Worm (Caenorhabditis elegans) whole organism, L3 larva: Measurements from ENCODE around the gene best-18.
A peak's percentile ranks its signal among the peaks of the same experiment; 100 is the strongest.

ENCODE experiments used
- R02D3.7 ChIP-seq: fragments of 150-350 bp; optimal IDR thresholded peaks from 2 replicates; lab custom pipeline; 2014; ENCODE audit warnings: missing biosample characterization, missing genetic modification characterization
- ZK546.5 ChIP-seq: sonication (generic microtip); optimal IDR thresholded peaks from 2 replicates; lab custom pipeline; 2017; ENCODE audit warnings: missing biosample characterization, missing genetic modification characterization
- aly-2 ChIP-seq: fragments of 150-350 bp; optimal IDR thresholded peaks from 2 replicates; lab custom pipeline; 2014; ENCODE audit warnings: missing biosample characterization, missing genetic modification characterization
- ama-1 ChIP-seq: fragments of 150-350 bp; optimal IDR thresholded peaks from 2 replicates; lab custom pipeline; 2018
- ceh-16 ChIP-seq: sonication (generic microtip); optimal IDR thresholded peaks from 2 replicates; lab custom pipeline; 2017; ENCODE audit warnings: missing biosample characterization, missing genetic modification characterization
- ceh-28 ChIP-seq: fragments of 150-350 bp; optimal IDR thresholded peaks from 2 replicates; lab custom pipeline; 2014; ENCODE audit warnings: missing biosample characterization, missing genetic modification reagents, missing genetic modification characterization
- ceh-82 ChIP-seq: fragments of 150-350 bp; optimal IDR thresholded peaks from 2 replicates; lab custom pipeline; 2014; ENCODE audit warnings: missing biosample characterization, missing genetic modification characterization
- ceh-9 ChIP-seq: sonication (generic microtip); optimal IDR thresholded peaks from 2 replicates; lab custom pipeline; 2018; ENCODE audit warnings: missing biosample characterization, missing genetic modification characterization
- daf-12 ChIP-seq: fragments of 150-350 bp; optimal IDR thresholded peaks from 2 replicates; lab custom pipeline; 2014; ENCODE audit warnings: missing biosample characterization, missing genetic modification reagents, missing genetic modification characterization
- egl-5 ChIP-seq: fragments of 150-350 bp; optimal IDR thresholded peaks from 2 replicates; lab custom pipeline; 2017; ENCODE audit warnings: missing biosample characterization, missing genetic modification reagents, missing genetic modification characterization, inconsistent platforms
- elt-1 ChIP-seq: fragments of 150-350 bp; optimal IDR thresholded peaks from 2 replicates; lab custom pipeline; 2014; ENCODE audit warnings: missing biosample characterization, missing genetic modification characterization
- elt-2 ChIP-seq: sonication (generic microtip); optimal IDR thresholded peaks from 2 replicates; lab custom pipeline; 2016; ENCODE audit warnings: missing genetic modification reagents, mild to moderate bottlenecking, missing genetic modification characterization, missing compliant biosample characterization
- fkh-10 ChIP-seq: sonication (generic microtip); optimal IDR thresholded peaks from 2 replicates; lab custom pipeline; 2017; ENCODE audit warnings: missing biosample characterization, missing genetic modification reagents, missing genetic modification characterization
- fos-1 ChIP-seq: fragments of 150-350 bp; optimal IDR thresholded peaks from 2 replicates; lab custom pipeline; 2014; ENCODE audit warnings: missing biosample characterization, missing genetic modification characterization
- hmg-11 ChIP-seq: sonication (generic microtip); optimal IDR thresholded peaks from 2 replicates; lab custom pipeline; 2016; ENCODE audit warnings: missing genetic modification characterization, missing compliant biosample characterization
- jun-1 ChIP-seq: fragments of 150-350 bp; optimal IDR thresholded peaks from 2 replicates; lab custom pipeline; 2014; ENCODE audit warnings: missing biosample characterization, missing genetic modification reagents, missing genetic modification characterization
- lin-15B ChIP-seq: fragments of 150-350 bp; optimal IDR thresholded peaks from 2 replicates; lab custom pipeline; 2014; ENCODE audit warnings: missing biosample characterization, missing genetic modification characterization
- lin-39 ChIP-seq: fragments of 150-350 bp; optimal IDR thresholded peaks from 2 replicates; lab custom pipeline; 2018; ENCODE audit warnings: missing biosample characterization, missing genetic modification reagents, missing genetic modification characterization
- mdl-1 ChIP-seq: fragments of 150-350 bp; optimal IDR thresholded peaks from 2 replicates; lab custom pipeline; 2014; ENCODE audit warnings: missing biosample characterization, missing genetic modification characterization
- mml-1 ChIP-seq: fragments of 150-350 bp; sonication (generic microtip); optimal IDR thresholded peaks from 3 replicates; lab custom pipeline; 2014; ENCODE audit warnings: missing biosample characterization, missing genetic modification characterization
- nfya-1 ChIP-seq: sonication (generic microtip); optimal IDR thresholded peaks from 2 replicates; lab custom pipeline; 2017; ENCODE audit warnings: missing genetic modification characterization, mild to moderate bottlenecking, missing compliant biosample characterization, antibody characterized with exemption, moderate library complexity; ENCODE audit not compliant: insufficient read depth
- nhr-11 ChIP-seq: fragments of 150-350 bp; optimal IDR thresholded peaks from 2 replicates; lab custom pipeline; 2014; ENCODE audit warnings: missing biosample characterization, missing genetic modification characterization
- nhr-12 ChIP-seq: fragments of 150-350 bp; optimal IDR thresholded peaks from 2 replicates; lab custom pipeline; 2014; ENCODE audit warnings: missing biosample characterization, missing genetic modification characterization
- nhr-23 ChIP-seq: fragments of 150-350 bp; optimal IDR thresholded peaks from 2 replicates; lab custom pipeline; 2014; ENCODE audit warnings: missing biosample characterization, missing genetic modification reagents, missing genetic modification characterization
- nhr-237 ChIP-seq: fragments of 150-350 bp; optimal IDR thresholded peaks from 2 replicates; lab custom pipeline; 2014; ENCODE audit warnings: missing biosample characterization, missing genetic modification characterization
- nhr-25 ChIP-seq: sonication (generic microtip); optimal IDR thresholded peaks from 2 replicates; lab custom pipeline; 2017; ENCODE audit warnings: missing biosample characterization, missing genetic modification characterization
- nhr-28 ChIP-seq: fragments of 150-350 bp; optimal IDR thresholded peaks from 2 replicates; lab custom pipeline; 2014; ENCODE audit warnings: missing biosample characterization, missing genetic modification characterization
- nhr-43 ChIP-seq: sonication (generic microtip); optimal IDR thresholded peaks from 2 replicates; lab custom pipeline; 2016; ENCODE audit warnings: mild to moderate bottlenecking, missing genetic modification characterization, missing compliant biosample characterization; ENCODE audit not compliant: poor library complexity, severe bottlenecking
- nhr-67 ChIP-seq: fragments of 150-350 bp; optimal IDR thresholded peaks from 2 replicates; lab custom pipeline; 2014; ENCODE audit warnings: missing biosample characterization, missing genetic modification characterization
- nhr-76 ChIP-seq: fragments of 150-350 bp; sonication (generic microtip); optimal IDR thresholded peaks from 5 replicates; lab custom pipeline; 2014; ENCODE audit warnings: missing biosample characterization, missing genetic modification characterization
- nhr-77 ChIP-seq: fragments of 150-350 bp; optimal IDR thresholded peaks from 2 replicates; lab custom pipeline; 2014; ENCODE audit warnings: missing biosample characterization, missing genetic modification characterization
- pha-4 ChIP-seq: fragments of 150-350 bp; optimal IDR thresholded peaks from 2 replicates; lab custom pipeline; 2014; ENCODE audit warnings: missing biosample characterization, missing genetic modification reagents, missing genetic modification characterization
- pqm-1 ChIP-seq: fragments of 150-350 bp; optimal IDR thresholded peaks from 2 replicates; lab custom pipeline; 2017; ENCODE audit warnings: missing biosample characterization, missing genetic modification characterization, inconsistent platforms
- sea-2 ChIP-seq: fragments of 150-350 bp; sonication (generic microtip); optimal IDR thresholded peaks from 4 replicates; lab custom pipeline; 2014; ENCODE audit warnings: missing biosample characterization, missing genetic modification reagents, missing genetic modification characterization
- skn-1 ChIP-seq: fragments of 150-350 bp; optimal IDR thresholded peaks from 2 replicates; lab custom pipeline; 2014; ENCODE audit warnings: missing biosample characterization, missing genetic modification characterization
- snpc-4 ChIP-seq: fragments of 150-350 bp; optimal IDR thresholded peaks from 2 replicates; lab custom pipeline; 2014; ENCODE audit warnings: missing biosample characterization, missing genetic modification characterization
- tbx-2 ChIP-seq: sonication (generic microtip); optimal IDR thresholded peaks from 2 replicates; lab custom pipeline; 2016; ENCODE audit warnings: mild to moderate bottlenecking, missing genetic modification characterization, missing compliant biosample characterization
- unc-39 ChIP-seq: sonication (generic microtip); optimal IDR thresholded peaks from 4 replicates; lab custom pipeline; 2017; ENCODE audit warnings: missing biosample characterization, missing genetic modification characterization
- ztf-11 ChIP-seq: fragments of 150-350 bp; optimal IDR thresholded peaks from 2 replicates; lab custom pipeline; 2014; ENCODE audit warnings: missing biosample characterization, missing genetic modification characterization
- ztf-4 ChIP-seq: fragments of 150-350 bp; optimal IDR thresholded peaks from 2 replicates; lab custom pipeline; 2014; ENCODE audit warnings: missing biosample characterization, missing genetic modification characterization

The best-18 gene

ce11 chrIII:10196796-10197195 is 15.4 kb upstream of the best-18 start:
- TF ChIP-seq tbx-2 (no peak), pha-4 (peak; percentile 76), elt-1 (tag; lab: Kevin White, UChicago) (no peak), nhr-76 (tag; lab: Kevin White, UChicago) (no peak), nhr-12 (tag; lab: Kevin White, UChicago) (no peak), mml-1 (tag; lab: Kevin White, UChicago) (no peak), ceh-28 (tag; lab: Kevin White, UChicago) (no peak), aly-2 (tag; lab: Kevin White, UChicago) (no peak), jun-1 (tag; lab: Kevin White, UChicago) (no peak), nfya-1 (tag; lab: Kevin White, UChicago) (no peak), nhr-77 (tag; lab: Kevin White, UChicago) (no peak), daf-12 (tag; lab: Kevin White, UChicago) (no peak), nhr-237 (tag; lab: Kevin White, UChicago) (no peak), skn-1 (tag; lab: Kevin White, UChicago) (no peak), elt-2 (peak; percentile 56), R02D3.7 (tag; lab: Kevin White, UChicago) (no peak), fos-1 (tag; lab: Kevin White, UChicago) (no peak), nhr-67 (tag; lab: Kevin White, UChicago) (no peak), nhr-25 (tag; lab: Kevin White, UChicago) (no peak), fkh-10 (GFP tag; lab: Kevin White, UChicago) (no peak), ceh-16 (tag; lab: Kevin White, UChicago) (no peak), nhr-28 (tag; lab: Kevin White, UChicago) (no peak), ztf-11 (tag; lab: Kevin White, UChicago) (no peak), pqm-1 (tag; lab: Kevin White, UChicago) (peak; percentile 71)

DNA sequence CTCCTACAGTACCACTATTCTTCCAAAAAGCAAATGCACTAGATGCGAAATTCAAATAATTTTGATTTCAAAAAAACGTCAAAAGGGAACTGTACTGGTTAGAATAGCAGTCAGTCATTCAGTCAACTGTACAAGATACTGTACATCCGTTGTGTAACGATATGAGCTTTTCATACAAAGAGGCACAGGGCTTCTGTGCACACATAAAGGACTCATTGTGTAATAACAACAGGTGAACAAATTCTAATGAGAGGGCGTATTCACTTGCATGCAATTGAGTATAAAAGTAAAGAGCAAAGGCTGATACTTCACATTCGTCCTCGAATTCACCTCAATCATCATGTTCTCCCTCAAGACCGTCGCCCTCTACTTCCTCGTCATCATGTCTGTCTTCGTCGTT is 14.8 kb upstream of the best-18 start, which contains the start of gene dod-6:
Gene dod-6, plus strand, starts transcription at position 301 of the 400 bp plus-strand sequence.
- TF ChIP-seq nhr-43 (tag; lab: Kevin White, UChicago): no peak
- TF ChIP-seq ceh-28 (tag; lab: Kevin White, UChicago): no peak
- no peak for TF ChIP-seq daf-12 (tag; lab: Kevin White, UChicago)
- no peak for TF ChIP-seq mml-1 (tag; lab: Kevin White, UChicago)
- TF ChIP-seq fkh-10 (GFP tag; lab: Kevin White, UChicago): no peak
- TF ChIP-seq ZK546.5: no peak
- TF ChIP-seq ztf-11 (tag; lab: Kevin White, UChicago): no peak
- no peak for TF ChIP-seq fos-1 (tag; lab: Kevin White, UChicago)
- no peak for TF ChIP-seq hmg-11 (tag; lab: Kevin White, UChicago)
- TF ChIP-seq nhr-237 (tag; lab: Kevin White, UChicago): no peak

- TF ChIP-seq ztf-11 (tag; lab: Kevin White, UChicago) (no peak), nfya-1 (tag; lab: Kevin White, UChicago) (no peak), hmg-11 (tag; lab: Kevin White, UChicago) (no peak), nhr-11 (tag; lab: Kevin White, UChicago) (no peak), ceh-9 (no peak), sea-2 (GFP tag; lab: Kevin White, UChicago) (no peak), ama-1 (lab: Kevin White, UChicago) (no peak), nhr-67 (tag; lab: Kevin White, UChicago) (no peak), egl-5 (tag; lab: Kevin White, UChicago) (no peak), nhr-25 (tag; lab: Kevin White, UChicago) (no peak), lin-15B (tag; lab: Kevin White, UChicago) (no peak)
Observed at ce11 chrIII:10199052-10199451, 13.1 kb upstream of the best-18 start, which contains the start of gene T20G5.8. Gene T20G5.8, plus strand, starts transcription at chrIII:10199352.

- TF ChIP-seq nfya-1 (tag; lab: Kevin White, UChicago) (no peak), mml-1 (tag; lab: Kevin White, UChicago) (no peak), nhr-23 (no peak), unc-39 (no peak), ztf-4 (tag; lab: Kevin White, UChicago) (no peak), ceh-28 (tag; lab: Kevin White, UChicago) (no peak), nhr-25 (tag; lab: Kevin White, UChicago) (no peak), snpc-4 (tag; lab: Kevin White, UChicago) (no peak), aly-2 (tag; lab: Kevin White, UChicago) (no peak), ama-1 (lab: Kevin White, UChicago) (no peak), lin-39 (tag; lab: Kevin White, UChicago) (no peak), mdl-1 (tag; lab: Kevin White, UChicago) (no peak), ceh-82 (no peak), nhr-12 (tag; lab: Kevin White, UChicago) (no peak), elt-1 (tag; lab: Kevin White, UChicago) (no peak), fkh-10 (GFP tag; lab: Kevin White, UChicago) (no peak)
Observed at ce11 chrIII:10201235-10201634, 11.0 kb upstream of the best-18 start, which contains the start of the genes T20G5.13 and T20G5.12. Gene T20G5.13, minus strand, starts transcription at chrIII:10201335. Gene T20G5.12, plus strand, starts transcription at chrIII:10201604.
